Fruit fly (Drosophila melanogaster) whole organism, embryonic: ENCODE measurements around the gene Muc4B.

ENCODE experiments used
- Aef1 ChIP-seq: fragments of 200-800 bp; sonication (Bioruptor generic); IDR thresholded peaks from 3 replicates; pipeline ENCODE4 v1.3.6; 2022; ENCODE audit warnings: missing biosample characterization, missing genetic modification characterization
- Awh ChIP-seq: fragments of 200-800 bp; sonication (Bioruptor generic); IDR thresholded peaks from 2 replicates; pipeline ENCODE4, ENCODE4 v1.3.6; 2022; ENCODE audit warnings: missing biosample characterization, missing genetic modification characterization
- B-H1 ChIP-seq: fragments of 200-800 bp; sonication (Bioruptor generic); IDR thresholded peaks from 3 replicates; pipeline ENCODE4 v1.3.6; 2022; ENCODE audit warnings: missing biosample characterization, missing genetic modification characterization
- BtbVII ChIP-seq: fragments of 200-800 bp; sonication (Bioruptor generic); optimal IDR thresholded peaks from 3 replicates; lab custom pipeline; 2017; ENCODE audit warnings: missing biosample characterization, mild to moderate bottlenecking, missing genetic modification characterization
- CG11398 ChIP-seq: fragments of 200-800 bp; sonication (Bioruptor generic); optimal IDR thresholded peaks from 2 replicates; lab custom pipeline; 2016; ENCODE audit warnings: missing biosample characterization, missing genetic modification characterization
- CG12155 ChIP-seq: fragments of 200-800 bp; sonication (Bioruptor generic); optimal IDR thresholded peaks from 3 replicates; lab custom pipeline; 2016; ENCODE audit warnings: missing biosample characterization, missing genetic modification characterization
- CG13287 ChIP-seq: fragments of 200-800 bp; sonication (Bioruptor generic); IDR thresholded peaks from 2 replicates; pipeline ENCODE4 v1.3.6; 2022; ENCODE audit warnings: missing biosample characterization, missing genetic modification characterization; ENCODE audit not compliant: partially characterized antibody
- CG14667 ChIP-seq: fragments of 200-800 bp; sonication (Bioruptor generic); IDR thresholded peaks from 2 replicates; pipeline ENCODE4 v1.3.6; 2022; ENCODE audit warnings: missing biosample characterization, missing genetic modification characterization
- CG1603 ChIP-seq: fragments of 200-800 bp; sonication (Bioruptor generic); optimal IDR thresholded peaks from 2 replicates; lab custom pipeline; 2019; ENCODE audit warnings: missing biosample characterization, mild to moderate bottlenecking, missing genetic modification characterization, moderate library complexity
- CG17568 ChIP-seq: fragments of 200-800 bp; sonication (Bioruptor generic); optimal IDR thresholded peaks from 2 replicates; lab custom pipeline; 2018; ENCODE audit warnings: missing biosample characterization, mild to moderate bottlenecking, missing genetic modification characterization, moderate library complexity
- CG18011 ChIP-seq: fragments of 200-800 bp; sonication (Bioruptor generic); optimal IDR thresholded peaks from 2 replicates; lab custom pipeline; 2017; ENCODE audit warnings: missing biosample characterization, missing genetic modification characterization, mild to moderate bottlenecking, moderate library complexity, missing genotype
- CG18262 ChIP-seq: fragments of 200-800 bp; optimal IDR thresholded peaks from 3 replicates; lab custom pipeline; 2019; ENCODE audit warnings: missing biosample characterization, mild to moderate bottlenecking, missing genetic modification characterization, moderate library complexity
- CG30431 ChIP-seq: fragments of 200-800 bp; sonication (Bioruptor generic); optimal IDR thresholded peaks from 2 replicates; lab custom pipeline; 2017; ENCODE audit warnings: missing biosample characterization, missing genetic modification characterization
- CG32767 ChIP-seq: fragments of 200-800 bp; sonication (Bioruptor generic); IDR thresholded peaks from 2 replicates; pipeline ENCODE4 v1.3.6; 2022; ENCODE audit warnings: missing biosample characterization, missing genetic modification characterization
- CG3281 ChIP-seq: fragments of 200-800 bp; sonication (Bioruptor generic); optimal IDR thresholded peaks from 3 replicates; lab custom pipeline; 2017; ENCODE audit warnings: missing biosample characterization, mild to moderate bottlenecking, missing genetic modification characterization
- CG4424 ChIP-seq: fragments of 200-800 bp; sonication (Bioruptor generic); optimal IDR thresholded peaks from 3 replicates; lab custom pipeline; 2016; ENCODE audit warnings: missing biosample characterization, missing genetic modification characterization
- CG5180 ChIP-seq: fragments of 200-800 bp; sonication (Bioruptor generic); optimal IDR thresholded peaks from 3 replicates; lab custom pipeline; 2017; ENCODE audit warnings: missing biosample characterization, missing genetic modification characterization, mild to moderate bottlenecking, moderate library complexity, missing genetic modification reagents
- CG8924 ChIP-seq: fragments of 200-800 bp; optimal IDR thresholded peaks from 3 replicates; lab custom pipeline; 2019; ENCODE audit warnings: missing biosample characterization, mild to moderate bottlenecking, missing genetic modification characterization, moderate library complexity
- Dad ChIP-seq: fragments of 200-800 bp; sonication (Bioruptor generic); optimal IDR thresholded peaks from 3 replicates; lab custom pipeline; 2016; ENCODE audit warnings: missing biosample characterization, missing genetic modification characterization
- Dip3 ChIP-seq: fragments of 200-800 bp; sonication (Bioruptor generic); optimal IDR thresholded peaks from 3 replicates; lab custom pipeline; 2016; ENCODE audit warnings: missing biosample characterization, missing genetic modification characterization
- Eip74EF ChIP-seq, 2 experiments: fragments of 200-800 bp in 1 of 2; fragments of >200 bp in 1 of 2; sonication (Bioruptor generic) in 1 of 2; optimal IDR thresholded peaks; 2 replicates each; lab custom pipeline; 2017 to 2019; ENCODE audit warnings: missing biosample characterization in 2 of 2, missing genetic modification characterization in 2 of 2, mild to moderate bottlenecking in 1 of 2, moderate library complexity in 1 of 2
- Elba2 ChIP-seq: fragments of 200-800 bp; sonication (Bioruptor generic); optimal IDR thresholded peaks from 3 replicates; lab custom pipeline; 2016; ENCODE audit warnings: missing biosample characterization, missing genetic modification characterization
- Fer2 ChIP-seq: fragments of 200-800 bp; sonication (Bioruptor generic); optimal IDR thresholded peaks from 2 replicates; lab custom pipeline; 2018; ENCODE audit warnings: missing biosample characterization, mild to moderate bottlenecking, missing genetic modification characterization, moderate library complexity
- Hey ChIP-seq: fragments of 200-800 bp; sonication (Bioruptor generic); optimal IDR thresholded peaks from 3 replicates; lab custom pipeline; 2018; ENCODE audit warnings: missing biosample characterization, mild to moderate bottlenecking, missing genetic modification characterization
- Hmx ChIP-seq: fragments of 200-800 bp; sonication (Bioruptor generic); optimal IDR thresholded peaks from 2 replicates; lab custom pipeline; 2016; ENCODE audit warnings: missing biosample characterization, missing genetic modification characterization
- Hr3 ChIP-seq: fragments of 200-800 bp; sonication (Bioruptor generic); optimal IDR thresholded peaks from 3 replicates; lab custom pipeline; 2016; ENCODE audit warnings: missing biosample characterization, missing genetic modification characterization
- Mrtf ChIP-seq: fragments of 200-800 bp; sonication (Bioruptor generic); IDR thresholded peaks from 3 replicates; pipeline ENCODE4 v1.3.6; 2022; ENCODE audit warnings: missing biosample characterization, missing genetic modification characterization
- Six4 ChIP-seq: fragments of 200-800 bp; sonication (Bioruptor generic); optimal IDR thresholded peaks from 2 replicates; lab custom pipeline; 2016; ENCODE audit warnings: missing biosample characterization, missing genetic modification characterization
- Sox100B ChIP-seq: fragments of 200-800 bp; sonication (Bioruptor generic); optimal IDR thresholded peaks from 3 replicates; lab custom pipeline; 2018; ENCODE audit warnings: missing biosample characterization, mild to moderate bottlenecking, missing genetic modification characterization
- TFAM ChIP-seq: fragments of 200-800 bp; sonication (Bioruptor generic); optimal IDR thresholded peaks from 2 replicates; lab custom pipeline; 2017; ENCODE audit warnings: missing biosample characterization, missing genetic modification characterization, inconsistent platforms
- Usf ChIP-seq: fragments of 200-800 bp; sonication (Bioruptor generic); optimal IDR thresholded peaks from 2 replicates; lab custom pipeline; 2017; ENCODE audit warnings: missing genotype, missing biosample characterization, missing genetic modification characterization
- Vsx1 ChIP-seq: fragments of 200-800 bp; sonication (Bioruptor generic); optimal IDR thresholded peaks from 2 replicates; lab custom pipeline; 2017; ENCODE audit warnings: missing biosample characterization, mild to moderate bottlenecking, missing genetic modification characterization, missing genetic modification reagents
- Xbp1 ChIP-seq: fragments of 200-800 bp; sonication (Bioruptor generic); optimal IDR thresholded peaks from 3 replicates; lab custom pipeline; 2016; ENCODE audit warnings: missing biosample characterization, mild to moderate bottlenecking, missing genetic modification characterization
- amos ChIP-seq: fragments of 200-800 bp; sonication (Bioruptor generic); IDR thresholded peaks from 2 replicates; pipeline ENCODE4 v1.3.6; 2022; ENCODE audit warnings: missing biosample characterization, missing genetic modification characterization; ENCODE audit not compliant: partially characterized antibody
- ash1 ChIP-seq: fragments of 200-800 bp; sonication (Bioruptor generic); optimal IDR thresholded peaks from 2 replicates; lab custom pipeline; 2018; ENCODE audit warnings: missing biosample characterization, mild to moderate bottlenecking, missing genetic modification characterization
- ci ChIP-seq: fragments of 200-800 bp; sonication (Bioruptor generic); IDR thresholded peaks from 3 replicates; pipeline ENCODE4 v1.3.6; 2022; ENCODE audit warnings: missing biosample characterization, missing genetic modification characterization
- corto ChIP-seq: fragments of 200-800 bp; sonication (Bioruptor generic); optimal IDR thresholded peaks from 2 replicates; lab custom pipeline; 2016; ENCODE audit warnings: missing biosample characterization, mild to moderate bottlenecking, missing genetic modification characterization, moderate library complexity
- dimm ChIP-seq: fragments of 200-800 bp; sonication (Bioruptor generic); IDR thresholded peaks from 2 replicates; pipeline ENCODE4 v1.3.6; 2022; ENCODE audit warnings: missing biosample characterization, missing genetic modification characterization
- dmrt11E ChIP-seq: fragments of 200-800 bp; sonication (Bioruptor generic); optimal IDR thresholded peaks from 3 replicates; lab custom pipeline; 2018; ENCODE audit warnings: missing biosample characterization, mild to moderate bottlenecking, missing genetic modification characterization, moderate library complexity
- dmrt99B ChIP-seq: fragments of 200-800 bp; sonication (Bioruptor generic); optimal IDR thresholded peaks from 2 replicates; lab custom pipeline; 2018; ENCODE audit warnings: missing biosample characterization, mild to moderate bottlenecking, missing genetic modification characterization, moderate library complexity
- ewg ChIP-seq: fragments of 200-800 bp; sonication (Bioruptor generic); optimal IDR thresholded peaks from 3 replicates; lab custom pipeline; 2017; ENCODE audit warnings: mild to moderate bottlenecking, missing biosample characterization, missing genetic modification reagents, missing genetic modification characterization
- fd96Cb ChIP-seq: fragments of 200-800 bp; sonication (Bioruptor generic); optimal IDR thresholded peaks from 2 replicates; lab custom pipeline; 2018; ENCODE audit warnings: missing biosample characterization, mild to moderate bottlenecking, missing genetic modification characterization, moderate library complexity
- gsb-n ChIP-seq: fragments of 200-800 bp; sonication (Bioruptor generic); optimal IDR thresholded peaks from 3 replicates; lab custom pipeline; 2018; ENCODE audit warnings: missing biosample characterization, mild to moderate bottlenecking, missing genetic modification characterization
- kay ChIP-seq: fragments of 200-800 bp; sonication (Bioruptor generic); optimal IDR thresholded peaks from 2 replicates; lab custom pipeline; 2016; ENCODE audit warnings: missing biosample characterization, missing genetic modification characterization
- kni ChIP-seq: fragments of 200-800 bp; sonication (Bioruptor generic); optimal IDR thresholded peaks from 3 replicates; lab custom pipeline; 2017; ENCODE audit warnings: mild to moderate bottlenecking, missing biosample characterization, missing genetic modification reagents, missing genetic modification characterization
- odd ChIP-seq: fragments of 200-800 bp; sonication (Bioruptor generic); optimal IDR thresholded peaks from 2 replicates; lab custom pipeline; 2017; ENCODE audit warnings: missing biosample characterization, mild to moderate bottlenecking, missing genetic modification characterization
- otp ChIP-seq: fragments of 200-800 bp; sonication (Bioruptor generic); IDR thresholded peaks from 3 replicates; pipeline ENCODE4, ENCODE4 v1.3.6; 2022; ENCODE audit warnings: missing biosample characterization, missing genetic modification characterization
- pb ChIP-seq: fragments of 200-800 bp; sonication (Bioruptor generic); optimal IDR thresholded peaks from 3 replicates; lab custom pipeline; 2016; ENCODE audit warnings: missing biosample characterization, missing genetic modification characterization
- pita ChIP-seq: fragments of 200-800 bp; sonication (Bioruptor generic); optimal IDR thresholded peaks from 2 replicates; lab custom pipeline; 2017; ENCODE audit warnings: missing biosample characterization, mild to moderate bottlenecking, missing genetic modification characterization
- row ChIP-seq: fragments of 200-800 bp; sonication (Bioruptor generic); IDR thresholded peaks from 3 replicates; pipeline ENCODE4 v1.3.6; 2022; ENCODE audit warnings: missing biosample characterization, missing genetic modification characterization
- sd ChIP-seq: fragments of 200-800 bp; sonication (Bioruptor generic); optimal IDR thresholded peaks from 3 replicates; lab custom pipeline; 2018; ENCODE audit warnings: missing biosample characterization, mild to moderate bottlenecking, missing genetic modification characterization, moderate library complexity

Muc4B gene

DNA sequence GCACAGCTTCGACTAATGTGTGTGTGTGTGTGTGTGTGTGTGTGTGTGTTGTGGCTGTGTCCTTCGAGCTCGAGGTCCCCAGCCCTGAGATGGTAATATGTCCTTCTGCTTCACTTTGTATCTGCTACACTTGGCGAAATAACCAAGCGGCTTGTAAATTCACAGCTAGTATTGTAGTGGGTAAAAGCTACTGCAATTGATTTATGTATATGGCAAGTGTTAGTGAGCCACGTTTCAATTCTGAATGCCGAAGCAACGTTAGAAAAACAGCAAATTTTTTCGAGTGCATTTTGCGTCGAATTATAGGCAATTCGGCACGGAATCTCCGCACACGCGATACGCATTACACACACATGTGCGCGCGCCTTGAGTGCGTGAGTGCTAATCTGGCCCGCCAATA is 16.7 kb upstream of the Muc4B start (continued):
- no peak for TF ChIP-seq Vsx1
- no peak for TF ChIP-seq ash1
- no peak for TF ChIP-seq corto (GFP tag; lab: Kevin White, UChicago)
- TF ChIP-seq CG17568, result no peak
- TF ChIP-seq Six4, result peak; percentile 16
- peak; percentile 27 for TF ChIP-seq BtbVII
- TF ChIP-seq CG3281 (GFP tag; lab: Kevin White, UChicago), result peak; percentile 58
- no peak for TF ChIP-seq kni (GFP tag; lab: Kevin White, UChicago)
- TF ChIP-seq gsb-n (tag; lab: Kevin White, UChicago), result peak; percentile 64
- 0 out of 2 replicates have a peak, but pooled peaks have one; percentile 12 for TF ChIP-seq Awh (GFP tag; lab: Robert Waterston, UW)
- TF ChIP-seq CG32767 (GFP tag; lab: Robert Waterston, UW), result no peak
- 0 out of 3 replicates have a peak, but pooled peaks have one; percentile 23 for TF ChIP-seq Aef1 (GFP tag; lab: Robert Waterston, UW)
- TF ChIP-seq kay (GFP tag; lab: Kevin White, UChicago), result no peak
- TF ChIP-seq dmrt99B (tag; lab: Kevin White, UChicago), result peak; percentile 66
- no peak for TF ChIP-seq Dad
- peak; percentile 64 for TF ChIP-seq row (GFP tag; lab: Robert Waterston, UW)
- peak; percentile 39 for TF ChIP-seq CG8924
- peak; percentile 18 for TF ChIP-seq Sox100B (GFP tag; lab: Kevin White, UChicago)
- peak; percentile 43 for TF ChIP-seq CG18262 (tag; lab: Kevin White, UChicago)
- peak; percentile 10 for TF ChIP-seq Hr3 (GFP tag; lab: Kevin White, UChicago)
- no peak for TF ChIP-seq Mrtf (GFP tag; lab: Robert Waterston, UW)
- TF ChIP-seq B-H1, result no peak
- TF ChIP-seq dimm (GFP tag; lab: Robert Waterston, UW), result no peak
- TF ChIP-seq amos, result no peak
- TF ChIP-seq pb (GFP tag; lab: Kevin White, UChicago), result peak; percentile 5
- TF ChIP-seq ci, result peak; percentile 71; the same call in 2 of the 3 replicates
- TF ChIP-seq Xbp1 (GFP tag; lab: Kevin White, UChicago), result peak; percentile 56
- peak; percentile 22 for TF ChIP-seq Hey (tag; lab: Kevin White, UChicago)
- no peak for TF ChIP-seq Hmx (GFP tag; lab: Kevin White, UChicago)
- TF ChIP-seq otp (GFP tag; lab: Robert Waterston, UW), result no peak
- no peak for TF ChIP-seq Eip74EF (GFP tag; optimal IDR thresholded peaks at IDR 0.05; lab: Kevin White, UChicago)
- no peak for TF ChIP-seq Dip3
- TF ChIP-seq odd (GFP tag; lab: Kevin White, UChicago), result no peak
- TF ChIP-seq CG5180 (GFP tag; lab: Kevin White, UChicago), result peak; percentile 21
- peak; percentile 45 for TF ChIP-seq fd96Cb (tag; lab: Kevin White, UChicago)
- no peak for TF ChIP-seq pita
- TF ChIP-seq CG14667 (GFP tag; lab: Robert Waterston, UW), result no peak
- peak; percentile 26 for TF ChIP-seq CG12155
- no peak for TF ChIP-seq TFAM (GFP tag; lab: Kevin White, UChicago)
- TF ChIP-seq CG18011, result no peak
- TF ChIP-seq Elba2 (GFP tag; lab: Kevin White, UChicago), result no peak
- TF ChIP-seq CG11398 (GFP tag; lab: Kevin White, UChicago), result no peak
- TF ChIP-seq CG30431, result peak; percentile 41
- TF ChIP-seq CG13287 (GFP tag; lab: Robert Waterston, UW), result no peak
- no peak for TF ChIP-seq Fer2
- TF ChIP-seq ewg (GFP tag; lab: Kevin White, UChicago), result peak; percentile 20
- peak; percentile 75 for TF ChIP-seq CG1603 (tag; lab: Kevin White, UChicago)
- no peak for TF ChIP-seq Usf (GFP tag; lab: Kevin White, UChicago)
- TF ChIP-seq dmrt11E (tag; lab: Kevin White, UChicago), result peak; percentile 28
- no peak for TF ChIP-seq sd (tag; lab: Kevin White, UChicago)
- TF ChIP-seq CG4424 (GFP tag; lab: Kevin White, UChicago), result peak; percentile 28
